Fruit fly (Drosophila melanogaster) whole organism, embryonic: ENCODE measurements around the gene Jupiter.

Experiments
- Bgb ChIP-seq: fragments of 200-800 bp; sonication (Bioruptor generic); IDR thresholded peaks from 2 replicates; pipeline ENCODE4 v1.3.6; 2022; ENCODE audit warnings: missing biosample characterization, missing genetic modification characterization; ENCODE audit not compliant: partially characterized antibody
- CG14710 ChIP-seq: fragments of 200-800 bp; sonication (Bioruptor generic); optimal IDR thresholded peaks from 3 replicates; lab custom pipeline; 2019; ENCODE audit warnings: missing biosample characterization, mild to moderate bottlenecking, missing genetic modification characterization, moderate library complexity
- CG15269 ChIP-seq: fragments of 200-800 bp; sonication (Bioruptor generic); optimal IDR thresholded peaks from 2 replicates; lab custom pipeline; 2018; ENCODE audit warnings: missing biosample characterization, mild to moderate bottlenecking, missing genetic modification characterization, moderate library complexity
- CG15479 ChIP-seq: fragments of 200-800 bp; sonication (Bioruptor generic); optimal IDR thresholded peaks from 3 replicates; lab custom pipeline; 2019; ENCODE audit warnings: missing biosample characterization, mild to moderate bottlenecking, missing genetic modification characterization, moderate library complexity
- CG16779 ChIP-seq: fragments of 200-800 bp; sonication (Bioruptor generic); IDR thresholded peaks from 2 replicates; pipeline ENCODE4 v1.3.6; 2022; ENCODE audit warnings: missing biosample characterization, missing genetic modification characterization
- CG17186 ChIP-seq: fragments of 200-800 bp; sonication (Bioruptor generic); optimal IDR thresholded peaks from 3 replicates; lab custom pipeline; 2017; ENCODE audit warnings: missing biosample characterization, missing genetic modification reagents, missing genetic modification characterization
- CG17328 ChIP-seq: fragments of 200-800 bp; sonication (Bioruptor generic); IDR thresholded peaks from 2 replicates; pipeline ENCODE4 v1.3.6; 2022; ENCODE audit warnings: missing biosample characterization, missing genetic modification characterization
- CG18011 ChIP-seq: fragments of 200-800 bp; sonication (Bioruptor generic); optimal IDR thresholded peaks from 2 replicates; lab custom pipeline; 2017; ENCODE audit warnings: missing biosample characterization, missing genetic modification characterization, mild to moderate bottlenecking, moderate library complexity, missing genotype
- CG31388 ChIP-seq: fragments of 200-800 bp; sonication (Bioruptor generic); optimal IDR thresholded peaks from 2 replicates; lab custom pipeline; 2016; ENCODE audit warnings: missing biosample characterization, missing genetic modification characterization
- CG34422 ChIP-seq: fragments of 200-800 bp; sonication (Bioruptor generic); IDR thresholded peaks from 3 replicates; pipeline ENCODE4 v1.3.6; 2022; ENCODE audit warnings: missing biosample characterization, missing genetic modification characterization
- CG42726 ChIP-seq: fragments of 200-800 bp; sonication (Bioruptor generic); IDR thresholded peaks from 2 replicates; pipeline ENCODE4 v1.3.6; 2022; ENCODE audit warnings: missing biosample characterization, missing genetic modification characterization; ENCODE audit not compliant: partially characterized antibody
- CG4282 ChIP-seq: fragments of 200-800 bp; sonication (Bioruptor generic); optimal IDR thresholded peaks from 2 replicates; lab custom pipeline; 2016; ENCODE audit warnings: missing biosample characterization, missing genetic modification characterization
- CG4424 ChIP-seq: fragments of 200-800 bp; sonication (Bioruptor generic); optimal IDR thresholded peaks from 3 replicates; lab custom pipeline; 2016; ENCODE audit warnings: missing biosample characterization, missing genetic modification characterization
- CG6791 ChIP-seq: fragments of 200-800 bp; sonication (Bioruptor generic); IDR thresholded peaks from 3 replicates; pipeline ENCODE4 v1.3.6; 2022; ENCODE audit warnings: missing biosample characterization, missing genetic modification characterization; ENCODE audit not compliant: partially characterized antibody
- CG6813 ChIP-seq: fragments of 200-800 bp; sonication (Bioruptor generic); optimal IDR thresholded peaks from 2 replicates; lab custom pipeline; 2017; ENCODE audit warnings: missing biosample characterization, missing genetic modification characterization, mild to moderate bottlenecking, moderate library complexity, missing genetic modification reagents
- CG9817 ChIP-seq: fragments of 200-800 bp; sonication (Bioruptor generic); optimal IDR thresholded peaks from 2 replicates; lab custom pipeline; 2018; ENCODE audit warnings: missing biosample characterization, mild to moderate bottlenecking, missing genetic modification characterization, moderate library complexity
- Dip2 ChIP-seq: fragments of 200-800 bp; sonication (Bioruptor generic); IDR thresholded peaks from 2 replicates; pipeline ENCODE4 v1.3.6; 2022; ENCODE audit warnings: missing biosample characterization, missing genetic modification characterization
- Dref ChIP-seq: fragments of 200-800 bp; sonication (Bioruptor generic); IDR thresholded peaks from 2 replicates; pipeline ENCODE4 v1.3.6; 2022; ENCODE audit warnings: missing biosample characterization, missing genetic modification characterization
- Drgx ChIP-seq: fragments of 200-800 bp; sonication (Bioruptor generic); IDR thresholded peaks from 2 replicates; pipeline ENCODE4 v1.3.6; 2022; ENCODE audit warnings: missing biosample characterization, missing genetic modification characterization
- Fer1 ChIP-seq: fragments of 200-800 bp; sonication (Bioruptor generic); optimal IDR thresholded peaks from 2 replicates; lab custom pipeline; 2017; ENCODE audit warnings: missing biosample characterization, mild to moderate bottlenecking, missing genetic modification characterization
- Hey ChIP-seq: fragments of 200-800 bp; sonication (Bioruptor generic); optimal IDR thresholded peaks from 3 replicates; lab custom pipeline; 2018; ENCODE audit warnings: missing biosample characterization, mild to moderate bottlenecking, missing genetic modification characterization
- MTF-1 ChIP-seq: fragments of 200-800 bp; sonication (Bioruptor generic); optimal IDR thresholded peaks from 2 replicates; lab custom pipeline; 2018; ENCODE audit warnings: missing biosample characterization, mild to moderate bottlenecking, missing genetic modification characterization, borderline replicate concordance
- Med ChIP-seq: fragments of 200-800 bp; sonication (Bioruptor generic); peaks from one replicate; lab custom pipeline; 2016; ENCODE audit warnings: missing biosample characterization, missing genetic modification characterization, mild to moderate bottlenecking, inconsistent platforms, moderate library complexity
- Ptx1 ChIP-seq: fragments of 200-800 bp; sonication (Bioruptor generic); IDR thresholded peaks from 2 replicates; pipeline ENCODE4 v1.3.6; 2022; ENCODE audit warnings: missing biosample characterization, missing genetic modification characterization
- Sry-β ChIP-seq: fragments of 200-800 bp; sonication (Bioruptor generic); optimal IDR thresholded peaks from 2 replicates; lab custom pipeline; 2018; ENCODE audit warnings: missing biosample characterization, mild to moderate bottlenecking, missing genetic modification characterization, moderate library complexity
- Usf ChIP-seq: fragments of 200-800 bp; sonication (Bioruptor generic); optimal IDR thresholded peaks from 2 replicates; lab custom pipeline; 2017; ENCODE audit warnings: missing genotype, missing biosample characterization, missing genetic modification characterization
- al ChIP-seq: fragments of 200-800 bp; sonication (Bioruptor generic); IDR thresholded peaks from 2 replicates; pipeline ENCODE4 v1.3.6; 2022; ENCODE audit warnings: missing biosample characterization, missing genetic modification characterization
- aop ChIP-seq: fragments of 200-800 bp; sonication (Bioruptor generic); IDR thresholded peaks from 2 replicates; pipeline ENCODE4 v1.3.6; 2022; ENCODE audit warnings: missing biosample characterization, missing genetic modification characterization
- bsh ChIP-seq, 2 experiments: fragments of 200-800 bp; sonication (Bioruptor generic); optimal IDR thresholded peaks; 2 replicates each; lab custom pipeline; 2017 to 2018; ENCODE audit warnings: mild to moderate bottlenecking in 2 of 2, missing biosample characterization in 2 of 2, missing genetic modification characterization in 2 of 2, moderate library complexity in 1 of 2
- cg ChIP-seq: fragments of 200-800 bp; sonication (Bioruptor generic); optimal IDR thresholded peaks from 3 replicates; lab custom pipeline; 2019; ENCODE audit warnings: missing biosample characterization, mild to moderate bottlenecking, missing genetic modification characterization, moderate library complexity
- ci ChIP-seq: fragments of 200-800 bp; sonication (Bioruptor generic); IDR thresholded peaks from 3 replicates; pipeline ENCODE4 v1.3.6; 2022; ENCODE audit warnings: missing biosample characterization, missing genetic modification characterization
- emc ChIP-seq: fragments of 200-800 bp; sonication (Bioruptor generic); optimal IDR thresholded peaks from 2 replicates; lab custom pipeline; 2016; ENCODE audit warnings: missing biosample characterization, missing genetic modification characterization
- ewg ChIP-seq: fragments of 200-800 bp; sonication (Bioruptor generic); optimal IDR thresholded peaks from 3 replicates; lab custom pipeline; 2017; ENCODE audit warnings: mild to moderate bottlenecking, missing biosample characterization, missing genetic modification reagents, missing genetic modification characterization
- inv ChIP-seq: fragments of 200-800 bp; sonication (Bioruptor generic); IDR thresholded peaks from 2 replicates; pipeline ENCODE4 v1.3.6; 2022; ENCODE audit warnings: missing biosample characterization, missing genetic modification characterization; ENCODE audit not compliant: partially characterized antibody
- mirr ChIP-seq: fragments of 200-800 bp; sonication (Bioruptor generic); optimal IDR thresholded peaks from 3 replicates; lab custom pipeline; 2018; ENCODE audit warnings: missing biosample characterization, mild to moderate bottlenecking, missing genetic modification characterization
- nmo ChIP-seq: fragments of 200-800 bp; sonication (Bioruptor generic); optimal IDR thresholded peaks from 2 replicates; lab custom pipeline; 2018; ENCODE audit warnings: missing biosample characterization, mild to moderate bottlenecking, missing genetic modification characterization, moderate library complexity
- nom ChIP-seq: fragments of 200-800 bp; sonication (Bioruptor generic); optimal IDR thresholded peaks from 2 replicates; lab custom pipeline; 2017; ENCODE audit warnings: missing biosample characterization, missing genetic modification characterization, mild to moderate bottlenecking, moderate library complexity, missing genetic modification reagents
- odd ChIP-seq: fragments of 200-800 bp; sonication (Bioruptor generic); optimal IDR thresholded peaks from 2 replicates; lab custom pipeline; 2017; ENCODE audit warnings: missing biosample characterization, mild to moderate bottlenecking, missing genetic modification characterization
- prd ChIP-seq, 3 experiments: fragments of >200 bp in 2 of 3; fragments of 200-800 bp in 1 of 3; sonication (Bioruptor generic) in 1 of 3; optimal IDR thresholded peaks in 2 of 3; IDR thresholded peaks in 1 of 3; 2 replicates in 2 of 3; 3 replicates in 1 of 3; pipeline versions ENCODE4 v1.3.6 to Lab custom; 2017 to 2022; ENCODE audit warnings: missing biosample characterization in 1 of 3, missing genetic modification characterization in 1 of 3
- ranshi ChIP-seq: fragments of 200-800 bp; sonication (Bioruptor generic); IDR thresholded peaks from 2 replicates; pipeline ENCODE4 v1.3.6; 2022; ENCODE audit warnings: missing biosample characterization, missing genetic modification characterization
- row ChIP-seq: fragments of 200-800 bp; sonication (Bioruptor generic); IDR thresholded peaks from 3 replicates; pipeline ENCODE4 v1.3.6; 2022; ENCODE audit warnings: missing biosample characterization, missing genetic modification characterization
- salm ChIP-seq: fragments of 200-800 bp; sonication (Bioruptor generic); optimal IDR thresholded peaks from 2 replicates; lab custom pipeline; 2018; ENCODE audit warnings: missing biosample characterization, mild to moderate bottlenecking, missing genetic modification characterization
- scrt ChIP-seq: fragments of 200-800 bp; sonication (Bioruptor generic); optimal IDR thresholded peaks from 2 replicates; lab custom pipeline; 2018; ENCODE audit warnings: missing biosample characterization, mild to moderate bottlenecking, missing genetic modification characterization, moderate library complexity
- sim ChIP-seq: fragments of 200-800 bp; sonication (Bioruptor generic); IDR thresholded peaks from 2 replicates; pipeline ENCODE4 v1.3.6; 2022; ENCODE audit warnings: missing biosample characterization, missing genetic modification characterization
- so ChIP-seq: fragments of 200-800 bp; sonication (Bioruptor generic); IDR thresholded peaks from 3 replicates; pipeline ENCODE4 v1.3.6; 2022; ENCODE audit warnings: missing biosample characterization, missing genetic modification characterization
- stc ChIP-seq: fragments of 200-800 bp; sonication (Bioruptor generic); IDR thresholded peaks from 2 replicates; pipeline ENCODE4 v1.3.6; 2022; ENCODE audit warnings: missing biosample characterization, missing genetic modification characterization
- wdn ChIP-seq: fragments of 200-800 bp; sonication (Bioruptor generic); IDR thresholded peaks from 2 replicates; pipeline ENCODE4 v1.3.6; 2022; ENCODE audit warnings: missing biosample characterization, missing genetic modification characterization
- wor ChIP-seq: fragments of 200-800 bp; sonication (Bioruptor generic); IDR thresholded peaks from 2 replicates; pipeline ENCODE4 v1.3.6; 2022; ENCODE audit warnings: missing biosample characterization, missing genetic modification characterization

Gene Jupiter

dm6 chr3R:11563147-11563546, 56.6 kb downstream of the Jupiter start:
- TF ChIP-seq odd (peak; percentile 6), Fer1 (GFP tag; lab: Kevin White, UChicago) (no peak), CG34422 (GFP tag; lab: Robert Waterston, UW) (0 out of 3 replicates have a peak, but pooled peaks have one; percentile 6), CG6813 (GFP tag; lab: Kevin White, UChicago) (peak; percentile 30), CG17186 (GFP tag; lab: Kevin White, UChicago) (no peak), inv (GFP tag; lab: Robert Waterston, UW) (peak; percentile 33; the same call in 1 of the 2 replicates), CG16779 (GFP tag; lab: Robert Waterston, UW) (no peak), CG42726 (GFP tag; lab: Robert Waterston, UW) (no peak), nom (no peak), Usf (no peak), CG17328 (GFP tag; lab: Robert Waterston, UW) (peak; percentile 10; the same call in 1 of the 2 replicates), bsh (GFP tag; optimal IDR thresholded peaks at IDR 0.05; lab: Kevin White, UChicago) (peak in 1 of 2 experiments; percentile 17), scrt (GFP tag; lab: Kevin White, UChicago) (peak; percentile 67), Ptx1 (GFP tag; lab: Robert Waterston, UW) (no peak), CG31388 (no peak), Hey (peak; percentile 53), wdn (GFP tag; lab: Robert Waterston, UW) (0 out of 2 replicates have a peak, but pooled peaks have one; percentile 5), prd (optimal IDR thresholded peaks at IDR 0.05; lab: Kevin White, UChicago) (no peak), prd (GFP tag; IDR thresholded peaks at IDR 0.05; lab: Robert Waterston, UW) (0 out of 3 replicates have a peak, but pooled peaks have one; percentile 18), wor (GFP tag; lab: Robert Waterston, UW) (no peak), emc (GFP tag; lab: Kevin White, UChicago) (no peak), cg (GFP tag; lab: Kevin White, UChicago) (peak; percentile 12), CG9817 (tag; lab: Kevin White, UChicago) (no peak), CG15479 (GFP tag; lab: Kevin White, UChicago) (no peak), ci (0 out of 3 replicates have a peak, but pooled peaks have one; percentile 11), ewg (GFP tag; lab: Kevin White, UChicago) (peak; percentile 94), Drgx (GFP tag; lab: Robert Waterston, UW) (no peak), ranshi (GFP tag; lab: Robert Waterston, UW) (0 out of 2 replicates have a peak, but pooled peaks have one; percentile 6), Med (GFP tag; lab: Kevin White, UChicago) (peak; percentile 41), CG14710 (tag; lab: Kevin White, UChicago) (no peak), Bgb (GFP tag; lab: Robert Waterston, UW) (0 out of 2 replicates have a peak, but pooled peaks have one; percentile 12), salm (peak; percentile 11), mirr (peak; percentile 12), sim (GFP tag; lab: Robert Waterston, UW) (no peak), aop (GFP tag; lab: Robert Waterston, UW) (0 out of 2 replicates have a peak, but pooled peaks have one; percentile 7)

DNA sequence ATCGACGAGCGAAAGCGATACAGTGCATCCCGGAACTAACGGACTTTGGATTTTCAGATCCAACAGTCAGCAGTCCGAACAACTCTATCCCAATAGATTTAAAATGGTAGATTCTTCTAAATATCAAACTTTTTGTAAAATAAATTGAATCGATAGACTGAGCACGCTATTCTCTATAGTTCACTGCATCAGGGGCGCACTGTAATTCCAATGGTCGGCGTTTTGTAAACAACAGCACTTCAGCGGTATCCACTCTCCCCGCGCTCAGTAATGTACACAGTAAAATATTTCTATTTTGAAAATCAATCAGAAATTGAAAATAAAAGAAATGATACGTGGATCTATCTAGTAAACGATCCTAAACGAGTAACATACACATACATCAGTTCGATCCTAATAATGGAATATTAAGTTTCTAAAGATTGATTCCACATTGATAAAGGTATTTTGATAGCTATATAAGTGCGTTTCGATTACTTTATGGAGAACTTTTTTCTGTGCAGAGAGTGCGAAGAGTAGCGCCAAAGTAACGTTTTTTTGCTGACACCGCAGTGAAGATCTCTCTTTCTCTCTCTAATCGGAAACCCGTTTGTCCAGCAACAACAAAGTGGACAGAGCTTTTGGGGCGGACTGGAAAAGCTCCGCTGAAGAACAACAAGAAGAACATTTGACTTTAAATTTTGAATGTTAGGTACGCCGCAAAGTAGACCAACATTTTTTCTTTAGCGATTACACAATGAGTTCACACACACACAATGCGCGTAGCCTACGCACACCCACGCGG, 57.2 kb downstream of the Jupiter start:
- TF ChIP-seq CG4424 (GFP tag; lab: Kevin White, UChicago) (peak; percentile 95), nmo (peak; percentile 82), Sry-β (peak; percentile 51), CG4282 (GFP tag; lab: Kevin White, UChicago) (peak; percentile 58), stc (GFP tag; lab: Robert Waterston, UW) (peak; percentile 92), al (peak; percentile 92), Dip2 (peak; percentile 43; the same call in 1 of the 2 replicates), MTF-1 (GFP tag; lab: Kevin White, UChicago) (peak; percentile 63), Dref (GFP tag; lab: Robert Waterston, UW) (0 out of 2 replicates have a peak, but pooled peaks have one; percentile 38), CG6791 (GFP tag; lab: Robert Waterston, UW) (no peak), CG15269 (tag; lab: Kevin White, UChicago) (peak; percentile 93), CG18011 (GFP tag; lab: Kevin White, UChicago) (peak; percentile 65), row (GFP tag; lab: Robert Waterston, UW) (peak; percentile 97), odd (peak; percentile 79), so (peak; percentile 88)
